Worm (Caenorhabditis elegans) whole organism, L3 larva: ENCODE results near the gene W09C2.9.

Source experiments
- ZK546.5 ChIP-seq: sonication (generic microtip); optimal IDR thresholded peaks from 2 replicates; lab custom pipeline; 2017; ENCODE audit warnings: missing biosample characterization, missing genetic modification characterization
- aly-2 ChIP-seq: fragments of 150-350 bp; optimal IDR thresholded peaks from 2 replicates; lab custom pipeline; 2014; ENCODE audit warnings: missing biosample characterization, missing genetic modification characterization
- ceh-16 ChIP-seq: sonication (generic microtip); optimal IDR thresholded peaks from 2 replicates; lab custom pipeline; 2017; ENCODE audit warnings: missing biosample characterization, missing genetic modification characterization
- elt-1 ChIP-seq: fragments of 150-350 bp; optimal IDR thresholded peaks from 2 replicates; lab custom pipeline; 2014; ENCODE audit warnings: missing biosample characterization, missing genetic modification characterization
- elt-2 ChIP-seq: sonication (generic microtip); optimal IDR thresholded peaks from 2 replicates; lab custom pipeline; 2016; ENCODE audit warnings: missing genetic modification reagents, mild to moderate bottlenecking, missing genetic modification characterization, missing compliant biosample characterization
- fkh-10 ChIP-seq: sonication (generic microtip); optimal IDR thresholded peaks from 2 replicates; lab custom pipeline; 2017; ENCODE audit warnings: missing biosample characterization, missing genetic modification reagents, missing genetic modification characterization
- fkh-2 ChIP-seq: fragments of 150-350 bp; optimal IDR thresholded peaks from 2 replicates; lab custom pipeline; 2014; ENCODE audit warnings: missing biosample characterization, missing genetic modification reagents, missing genetic modification characterization
- fos-1 ChIP-seq: fragments of 150-350 bp; optimal IDR thresholded peaks from 2 replicates; lab custom pipeline; 2014; ENCODE audit warnings: missing biosample characterization, missing genetic modification characterization
- hmg-11 ChIP-seq: sonication (generic microtip); optimal IDR thresholded peaks from 2 replicates; lab custom pipeline; 2016; ENCODE audit warnings: missing genetic modification characterization, missing compliant biosample characterization
- jun-1 ChIP-seq: fragments of 150-350 bp; optimal IDR thresholded peaks from 2 replicates; lab custom pipeline; 2014; ENCODE audit warnings: missing biosample characterization, missing genetic modification reagents, missing genetic modification characterization
- lin-39 ChIP-seq: fragments of 150-350 bp; optimal IDR thresholded peaks from 2 replicates; lab custom pipeline; 2018; ENCODE audit warnings: missing biosample characterization, missing genetic modification reagents, missing genetic modification characterization
- lsy-12 ChIP-seq: sonication (generic microtip); optimal IDR thresholded peaks from 2 replicates; lab custom pipeline; 2016; ENCODE audit warnings: mild to moderate bottlenecking, missing genetic modification characterization, missing compliant biosample characterization
- mdl-1 ChIP-seq: fragments of 150-350 bp; optimal IDR thresholded peaks from 2 replicates; lab custom pipeline; 2014; ENCODE audit warnings: missing biosample characterization, missing genetic modification characterization
- mml-1 ChIP-seq: fragments of 150-350 bp; sonication (generic microtip); optimal IDR thresholded peaks from 3 replicates; lab custom pipeline; 2014; ENCODE audit warnings: missing biosample characterization, missing genetic modification characterization
- nhr-23 ChIP-seq: fragments of 150-350 bp; optimal IDR thresholded peaks from 2 replicates; lab custom pipeline; 2014; ENCODE audit warnings: missing biosample characterization, missing genetic modification reagents, missing genetic modification characterization
- nhr-25 ChIP-seq: sonication (generic microtip); optimal IDR thresholded peaks from 2 replicates; lab custom pipeline; 2017; ENCODE audit warnings: missing biosample characterization, missing genetic modification characterization
- pha-4 ChIP-seq: fragments of 150-350 bp; optimal IDR thresholded peaks from 2 replicates; lab custom pipeline; 2014; ENCODE audit warnings: missing biosample characterization, missing genetic modification reagents, missing genetic modification characterization
- sea-2 ChIP-seq: fragments of 150-350 bp; sonication (generic microtip); optimal IDR thresholded peaks from 4 replicates; lab custom pipeline; 2014; ENCODE audit warnings: missing biosample characterization, missing genetic modification reagents, missing genetic modification characterization
- skn-1 ChIP-seq: fragments of 150-350 bp; optimal IDR thresholded peaks from 2 replicates; lab custom pipeline; 2014; ENCODE audit warnings: missing biosample characterization, missing genetic modification characterization
- tbx-2 ChIP-seq: sonication (generic microtip); optimal IDR thresholded peaks from 2 replicates; lab custom pipeline; 2016; ENCODE audit warnings: mild to moderate bottlenecking, missing genetic modification characterization, missing compliant biosample characterization
- unc-39 ChIP-seq: sonication (generic microtip); optimal IDR thresholded peaks from 4 replicates; lab custom pipeline; 2017; ENCODE audit warnings: missing biosample characterization, missing genetic modification characterization
- ztf-11 ChIP-seq: fragments of 150-350 bp; optimal IDR thresholded peaks from 2 replicates; lab custom pipeline; 2014; ENCODE audit warnings: missing biosample characterization, missing genetic modification characterization
- ztf-4 ChIP-seq: fragments of 150-350 bp; optimal IDR thresholded peaks from 2 replicates; lab custom pipeline; 2014; ENCODE audit warnings: missing biosample characterization, missing genetic modification characterization

The W09C2.9 gene

ce11 chrIV:9622272-9622671, 897 bp downstream of the W09C2.9 start, which contains the start of gene W09C2.7:
Gene W09C2.7, minus strand, starts transcription at chrIV:9622372.
- no peak for TF ChIP-seq fkh-10
- TF ChIP-seq elt-2 (tag; lab: Kevin White, UChicago): no peak
- TF ChIP-seq ztf-4 (tag; lab: Kevin White, UChicago): no peak
- no peak for TF ChIP-seq mdl-1 (tag; lab: Kevin White, UChicago)

- no peak for TF ChIP-seq fkh-10
- peak; percentile 92 for TF ChIP-seq elt-1
- TF ChIP-seq fkh-2: no peak
- no peak for TF ChIP-seq pha-4 (tag; lab: Kevin White, UChicago)
- TF ChIP-seq jun-1 (tag; lab: Kevin White, UChicago): no peak
- no peak for TF ChIP-seq hmg-11 (tag; lab: Kevin White, UChicago)
- no peak for TF ChIP-seq unc-39 (tag; lab: Kevin White, UChicago)
These were observed 4.3 kb downstream of the W09C2.9 start for ce11 chrIV:9618836-9619235.

- TF ChIP-seq aly-2 (tag; lab: Kevin White, UChicago): no peak
- peak; percentile 61 for TF ChIP-seq nhr-25 (tag; lab: Kevin White, UChicago)
- TF ChIP-seq nhr-23: peak; percentile 9
- TF ChIP-seq elt-1: peak; percentile 99
These were observed 5.2 kb downstream of the W09C2.9 start for ce11 chrIV:9618015-9618414.

- no peak for TF ChIP-seq ZK546.5 (tag; lab: Kevin White, UChicago)
- TF ChIP-seq elt-1: peak; percentile 96
- TF ChIP-seq, all 47 proteins: peak for 1
These were observed 5.8 kb downstream of the W09C2.9 start for ce11 chrIV:9617358-9617757.

ce11 chrIV:9615511-9615910, 7.7 kb downstream of the W09C2.9 start:
- TF ChIP-seq nhr-25 (tag; lab: Kevin White, UChicago): peak; percentile 67
- no peak for TF ChIP-seq tbx-2
- peak; percentile 47 for TF ChIP-seq ceh-16 (tag; lab: Kevin White, UChicago)
- TF ChIP-seq lsy-12 (tag; lab: Kevin White, UChicago): peak; percentile 23
- TF ChIP-seq nhr-23: peak; percentile 86
- TF ChIP-seq elt-1: peak; percentile 100

- TF ChIP-seq mml-1 (no peak), jun-1 (tag; lab: Kevin White, UChicago) (no peak), tbx-2 (no peak), skn-1 (tag; lab: Kevin White, UChicago) (no peak), fos-1 (tag; lab: Kevin White, UChicago) (no peak), sea-2 (GFP tag; lab: Kevin White, UChicago) (no peak)
These were observed 8.5 kb downstream of the W09C2.9 start, which contains the start of gene elt-1 for ce11 chrIV:9614695-9615094. Gene elt-1, plus strand, starts transcription at chrIV:9614995.

- TF ChIP-seq nhr-23 (peak; percentile 22), elt-1 (peak; percentile 99), lsy-12 (tag; lab: Kevin White, UChicago) (no peak)
These were observed 9.1 kb downstream of the W09C2.9 start for ce11 chrIV:9614060-9614459.

ce11 chrIV:9613072-9613590, 10.0 kb downstream of the W09C2.9 start:
- TF ChIP-seq ztf-4 (tag; lab: Kevin White, UChicago) (no peak), elt-1 (peak; percentile 92), ztf-11 (tag; lab: Kevin White, UChicago) (no peak), lin-39 (tag; lab: Kevin White, UChicago) (no peak), fos-1 (tag; lab: Kevin White, UChicago) (no peak)
- TF ChIP-seq, all 47 proteins: peak for 1

- TF ChIP-seq lsy-12 (tag; lab: Kevin White, UChicago) (no peak), fkh-10 (no peak), nhr-25 (tag; lab: Kevin White, UChicago) (peak; percentile 4), elt-1 (peak; percentile 92)
- TF ChIP-seq, all 47 proteins: peak for 2
These were observed 12.2 kb downstream of the W09C2.9 start for ce11 chrIV:9610923-9611322.
